Fruit fly (Drosophila melanogaster) whole organism, embryonic: ENCODE data around the gene Nrd1.

Source experiments
- BtbVII ChIP-seq: fragments of 200-800 bp; sonication (Bioruptor generic); optimal IDR thresholded peaks from 3 replicates; lab custom pipeline; 2017; ENCODE audit warnings: missing biosample characterization, mild to moderate bottlenecking, missing genetic modification characterization
- C15 ChIP-seq: fragments of 200-800 bp; sonication (Bioruptor generic); IDR thresholded peaks from 3 replicates; pipeline ENCODE4 v1.3.6; 2022; ENCODE audit warnings: missing biosample characterization, missing genetic modification characterization
- CG10321 ChIP-seq: fragments of 200-800 bp; sonication (Bioruptor generic); IDR thresholded peaks from 2 replicates; pipeline ENCODE4 v1.3.6; 2022; ENCODE audit warnings: missing biosample characterization, missing genetic modification characterization
- CG10565 ChIP-seq: fragments of 200-800 bp; sonication (Bioruptor generic); optimal IDR thresholded peaks from 3 replicates; lab custom pipeline; 2016; ENCODE audit warnings: missing biosample characterization, mild to moderate bottlenecking, missing genetic modification characterization
- CG12769 ChIP-seq: fragments of 200-800 bp; sonication (Bioruptor generic); optimal IDR thresholded peaks from 2 replicates; lab custom pipeline; 2019; ENCODE audit warnings: missing biosample characterization, mild to moderate bottlenecking, missing genetic modification characterization, moderate library complexity
- CG1529 ChIP-seq: fragments of 200-800 bp; sonication (Bioruptor generic); optimal IDR thresholded peaks from 3 replicates; lab custom pipeline; 2018; ENCODE audit warnings: missing biosample characterization, missing genetic modification characterization
- CG17802 ChIP-seq: fragments of 200-800 bp; sonication (Bioruptor generic); optimal IDR thresholded peaks from 2 replicates; lab custom pipeline; 2018; ENCODE audit warnings: missing biosample characterization, mild to moderate bottlenecking, missing genetic modification characterization, moderate library complexity
- CG17829 ChIP-seq: fragments of 200-800 bp; optimal IDR thresholded peaks from 2 replicates; lab custom pipeline; 2019; ENCODE audit warnings: missing biosample characterization, mild to moderate bottlenecking, missing genetic modification characterization, moderate library complexity
- CG2712 ChIP-seq: fragments of 200-800 bp; optimal IDR thresholded peaks from 3 replicates; lab custom pipeline; 2019; ENCODE audit warnings: missing biosample characterization, mild to moderate bottlenecking, missing genetic modification characterization, moderate library complexity
- CG30403 ChIP-seq: fragments of 200-800 bp; sonication (Bioruptor generic); optimal IDR thresholded peaks from 3 replicates; lab custom pipeline; 2016; ENCODE audit warnings: missing biosample characterization, missing genetic modification characterization
- CG32767 ChIP-seq: fragments of 200-800 bp; sonication (Bioruptor generic); IDR thresholded peaks from 2 replicates; pipeline ENCODE4 v1.3.6; 2022; ENCODE audit warnings: missing biosample characterization, missing genetic modification characterization
- CG33557 ChIP-seq: fragments of 200-800 bp; sonication (Bioruptor generic); optimal IDR thresholded peaks from 2 replicates; lab custom pipeline; 2019; ENCODE audit warnings: missing biosample characterization, mild to moderate bottlenecking, missing genetic modification characterization, moderate library complexity
- CG4617 ChIP-seq: fragments of 200-800 bp; sonication (Bioruptor generic); optimal IDR thresholded peaks from 3 replicates; lab custom pipeline; 2016; ENCODE audit warnings: missing biosample characterization, missing genetic modification characterization, borderline replicate concordance
- CG4730 ChIP-seq: fragments of 200-800 bp; sonication (Bioruptor generic); IDR thresholded peaks from 2 replicates; pipeline ENCODE4 v1.3.6; 2022; ENCODE audit warnings: missing biosample characterization, missing genetic modification characterization
- CG5180 ChIP-seq: fragments of 200-800 bp; sonication (Bioruptor generic); optimal IDR thresholded peaks from 3 replicates; lab custom pipeline; 2017; ENCODE audit warnings: missing biosample characterization, missing genetic modification characterization, mild to moderate bottlenecking, moderate library complexity, missing genetic modification reagents
- CG7928 ChIP-seq: fragments of 200-800 bp; sonication (Bioruptor generic); optimal IDR thresholded peaks from 2 replicates; lab custom pipeline; 2017; ENCODE audit warnings: missing biosample characterization, mild to moderate bottlenecking, missing genetic modification characterization
- CG7963 ChIP-seq: fragments of 200-800 bp; sonication (Bioruptor generic); IDR thresholded peaks from 3 replicates; pipeline ENCODE4 v1.3.6; 2022; ENCODE audit warnings: missing biosample characterization, missing genetic modification characterization; ENCODE audit not compliant: partially characterized antibody
- CG8290 ChIP-seq, 3 experiments: fragments of 200-800 bp; sonication (Bioruptor generic); optimal IDR thresholded peaks; 2 replicates each; lab custom pipeline; 2016 to 2019; ENCODE audit warnings: missing biosample characterization in 3 of 3, missing genetic modification characterization in 3 of 3, mild to moderate bottlenecking in 2 of 3, moderate library complexity in 1 of 3
- CG8359 ChIP-seq: fragments of 200-800 bp; sonication (Bioruptor generic); optimal IDR thresholded peaks from 2 replicates; lab custom pipeline; 2017; ENCODE audit warnings: missing biosample characterization, mild to moderate bottlenecking, missing genetic modification characterization, borderline replicate concordance
- D ChIP-seq, 2 experiments: fragments of 200-800 bp in 1 of 2; fragments of >200 bp in 1 of 2; sonication (Bioruptor generic) in 1 of 2; optimal IDR thresholded peaks; 2 replicates in 1 of 2; 3 replicates in 1 of 2; lab custom pipeline; 2017; ENCODE audit warnings: mild to moderate bottlenecking in 1 of 2, missing biosample characterization in 1 of 2, missing genetic modification characterization in 1 of 2, missing genetic modification reagents in 1 of 2
- Dbx ChIP-seq: fragments of 200-800 bp; sonication (Bioruptor generic); IDR thresholded peaks from 3 replicates; pipeline ENCODE4 v1.3.6; 2022; ENCODE audit warnings: missing biosample characterization, missing genetic modification characterization
- Fer2 ChIP-seq: fragments of 200-800 bp; sonication (Bioruptor generic); optimal IDR thresholded peaks from 2 replicates; lab custom pipeline; 2018; ENCODE audit warnings: missing biosample characterization, mild to moderate bottlenecking, missing genetic modification characterization, moderate library complexity
- Fer3 ChIP-seq: fragments of 200-800 bp; sonication (Bioruptor generic); optimal IDR thresholded peaks from 2 replicates; lab custom pipeline; 2018; ENCODE audit warnings: missing biosample characterization, mild to moderate bottlenecking, missing genetic modification characterization, moderate library complexity
- HLH3B ChIP-seq: fragments of 200-800 bp; sonication (Bioruptor generic); IDR thresholded peaks from 2 replicates; pipeline ENCODE4 v1.3.6; 2022; ENCODE audit warnings: missing biosample characterization, missing genetic modification characterization
- HLH54F ChIP-seq: fragments of 200-800 bp; sonication (Bioruptor generic); optimal IDR thresholded peaks from 3 replicates; lab custom pipeline; 2016; ENCODE audit warnings: missing biosample characterization, missing genetic modification characterization
- Lim3 ChIP-seq: fragments of 200-800 bp; sonication (Bioruptor generic); IDR thresholded peaks from 2 replicates; pipeline ENCODE4 v1.3.6; 2022; ENCODE audit warnings: missing biosample characterization, missing genetic modification characterization
- Ptx1 ChIP-seq: fragments of 200-800 bp; sonication (Bioruptor generic); IDR thresholded peaks from 2 replicates; pipeline ENCODE4 v1.3.6; 2022; ENCODE audit warnings: missing biosample characterization, missing genetic modification characterization
- Xrp1 ChIP-seq: fragments of 200-800 bp; sonication (Bioruptor generic); IDR thresholded peaks from 2 replicates; pipeline ENCODE4 v1.3.6; 2022; ENCODE audit warnings: missing biosample characterization, missing genetic modification characterization
- YL-1 ChIP-seq: fragments of 200-800 bp; sonication (Bioruptor generic); optimal IDR thresholded peaks from 3 replicates; lab custom pipeline; 2017; ENCODE audit warnings: missing biosample characterization, mild to moderate bottlenecking, missing genetic modification characterization
- bigmax ChIP-seq: fragments of 200-800 bp; sonication (Bioruptor generic); optimal IDR thresholded peaks from 2 replicates; lab custom pipeline; 2018; ENCODE audit warnings: missing biosample characterization, mild to moderate bottlenecking, missing genetic modification characterization
- cas ChIP-seq: fragments of 200-800 bp; sonication (Bioruptor generic); IDR thresholded peaks from 2 replicates; pipeline ENCODE4 v1.3.6; 2022; ENCODE audit warnings: missing biosample characterization, missing genetic modification characterization
- chm ChIP-seq: fragments of 200-800 bp; sonication (Bioruptor generic); IDR thresholded peaks from 2 replicates; pipeline ENCODE4 v1.3.6; 2022; ENCODE audit warnings: missing biosample characterization, missing genetic modification characterization
- crp ChIP-seq, 2 experiments: fragments of 200-800 bp; sonication (Bioruptor generic); optimal IDR thresholded peaks; 2 replicates in 1 of 2; 3 replicates in 1 of 2; lab custom pipeline; 2017; ENCODE audit warnings: missing biosample characterization in 2 of 2, missing genetic modification characterization in 2 of 2, mild to moderate bottlenecking in 1 of 2, moderate library complexity in 1 of 2
- dmrt11E ChIP-seq: fragments of 200-800 bp; sonication (Bioruptor generic); optimal IDR thresholded peaks from 3 replicates; lab custom pipeline; 2018; ENCODE audit warnings: missing biosample characterization, mild to moderate bottlenecking, missing genetic modification characterization, moderate library complexity
- ems ChIP-seq: fragments of 200-800 bp; sonication (Bioruptor generic); optimal IDR thresholded peaks from 3 replicates; lab custom pipeline; 2016; ENCODE audit warnings: missing biosample characterization, missing genetic modification characterization
- gem ChIP-seq: fragments of 200-800 bp; sonication (Bioruptor generic); optimal IDR thresholded peaks from 2 replicates; lab custom pipeline; 2019; ENCODE audit warnings: missing biosample characterization, mild to moderate bottlenecking, missing genetic modification characterization, moderate library complexity
- gfzf ChIP-seq: fragments of 200-800 bp; sonication (Bioruptor generic); optimal IDR thresholded peaks from 2 replicates; lab custom pipeline; 2016; ENCODE audit warnings: missing biosample characterization, mild to moderate bottlenecking, missing genetic modification characterization, moderate library complexity
- gsb-n ChIP-seq: fragments of 200-800 bp; sonication (Bioruptor generic); optimal IDR thresholded peaks from 3 replicates; lab custom pipeline; 2018; ENCODE audit warnings: missing biosample characterization, mild to moderate bottlenecking, missing genetic modification characterization
- hbn ChIP-seq: fragments of 200-800 bp; sonication (Bioruptor generic); IDR thresholded peaks from 2 replicates; pipeline ENCODE4 v1.3.6; 2022; ENCODE audit warnings: missing biosample characterization, missing genetic modification characterization; ENCODE audit not compliant: partially characterized antibody
- hth ChIP-seq: fragments of >200 bp; optimal IDR thresholded peaks from 2 replicates; lab custom pipeline; 2017; ENCODE audit warnings: inconsistent platforms
- jumu ChIP-seq: fragments of 200-800 bp; sonication (Bioruptor generic); optimal IDR thresholded peaks from 3 replicates; lab custom pipeline; 2016; ENCODE audit warnings: missing biosample characterization, missing genetic modification characterization
- kah ChIP-seq: fragments of 200-800 bp; sonication (Bioruptor generic); optimal IDR thresholded peaks from 2 replicates; lab custom pipeline; 2018; ENCODE audit warnings: missing biosample characterization, mild to moderate bottlenecking, missing genetic modification characterization
- odd ChIP-seq: fragments of 200-800 bp; sonication (Bioruptor generic); optimal IDR thresholded peaks from 2 replicates; lab custom pipeline; 2017; ENCODE audit warnings: missing biosample characterization, mild to moderate bottlenecking, missing genetic modification characterization
- scrt ChIP-seq: fragments of 200-800 bp; sonication (Bioruptor generic); optimal IDR thresholded peaks from 2 replicates; lab custom pipeline; 2018; ENCODE audit warnings: missing biosample characterization, mild to moderate bottlenecking, missing genetic modification characterization, moderate library complexity
- tap ChIP-seq: fragments of 200-800 bp; optimal IDR thresholded peaks from 3 replicates; lab custom pipeline; 2019; ENCODE audit warnings: missing biosample characterization, mild to moderate bottlenecking, missing genetic modification characterization, moderate library complexity
- tin ChIP-seq: fragments of 200-800 bp; sonication (Bioruptor generic); optimal IDR thresholded peaks from 3 replicates; lab custom pipeline; 2016; ENCODE audit warnings: missing biosample characterization, missing genetic modification characterization
- usp ChIP-seq: fragments of >200 bp; optimal IDR thresholded peaks from 2 replicates; lab custom pipeline; 2017; ENCODE audit warnings: missing biosample characterization, missing genetic modification characterization
- wdn ChIP-seq: fragments of 200-800 bp; sonication (Bioruptor generic); IDR thresholded peaks from 2 replicates; pipeline ENCODE4 v1.3.6; 2022; ENCODE audit warnings: missing biosample characterization, missing genetic modification characterization
- zen ChIP-seq: fragments of 200-800 bp; sonication (Bioruptor generic); optimal IDR thresholded peaks from 3 replicates; lab custom pipeline; 2018; ENCODE audit warnings: missing biosample characterization, mild to moderate bottlenecking, missing genetic modification characterization, moderate library complexity

Gene Nrd1

dm6 chrX:11852310-11852709, 16.4 kb downstream of the Nrd1 start, which contains the start of gene p24-1 (continued):
- TF ChIP-seq cas (GFP tag; lab: Robert Waterston, UW) (no peak), gsb-n (no peak), Dbx (peak; percentile 71; the same call in 2 of the 3 replicates), Xrp1 (GFP tag; lab: Robert Waterston, UW) (peak; percentile 35; the same call in 1 of the 2 replicates), Fer3 (tag; lab: Kevin White, UChicago) (peak; percentile 12), Lim3 (GFP tag; lab: Robert Waterston, UW) (no peak), Ptx1 (GFP tag; lab: Robert Waterston, UW) (peak; percentile 29; the same call in 1 of the 2 replicates), odd (peak; percentile 38), CG10321 (GFP tag; lab: Robert Waterston, UW) (no peak), tap (tag; lab: Kevin White, UChicago) (peak; percentile 12), ems (GFP tag; lab: Kevin White, UChicago) (peak; percentile 17), CG32767 (no peak), CG8359 (no peak), CG1529 (GFP tag; lab: Kevin White, UChicago) (no peak), CG2712 (tag; lab: Kevin White, UChicago) (peak; percentile 46), dmrt11E (tag; lab: Kevin White, UChicago) (no peak), D (optimal IDR thresholded peaks at IDR 0.05; lab: Kevin White, UChicago) (no peak), D (GFP tag; optimal IDR thresholded peaks at IDR 0.05; lab: Kevin White, UChicago) (no peak), hth (lab: Kevin White, UChicago) (no peak), gfzf (GFP tag; lab: Kevin White, UChicago) (peak; percentile 36), CG33557 (GFP tag; lab: Kevin White, UChicago) (peak; percentile 7), CG5180 (no peak), Fer2 (tag; lab: Kevin White, UChicago) (peak; percentile 13), CG17829 (peak; percentile 50), CG7963 (GFP tag; lab: Robert Waterston, UW) (peak; percentile 74), CG10565 (GFP tag; lab: Kevin White, UChicago) (no peak), usp (GFP tag; lab: Kevin White, UChicago) (no peak), CG17802 (tag; lab: Kevin White, UChicago) (peak; percentile 27), CG4617 (GFP tag; lab: Kevin White, UChicago) (peak; percentile 54), gem (tag; lab: Kevin White, UChicago) (peak; percentile 23), kah (GFP tag; lab: Kevin White, UChicago) (no peak), HLH54F (peak; percentile 62), hbn (GFP tag; lab: Robert Waterston, UW) (peak; percentile 74), wdn (GFP tag; lab: Robert Waterston, UW) (0 out of 2 replicates have a peak, but pooled peaks have one; percentile 32), scrt (GFP tag; lab: Kevin White, UChicago) (no peak), zen (no peak), YL-1 (GFP tag; lab: Kevin White, UChicago) (peak; percentile 90), jumu (GFP tag; lab: Kevin White, UChicago) (peak; percentile 65), CG7928 (GFP tag; lab: Kevin White, UChicago) (peak; percentile 11), crp (GFP tag; optimal IDR thresholded peaks at IDR 0.05; lab: Kevin White, UChicago) (peak in 1 of 2 experiments; percentile 45), bigmax (GFP tag; lab: Kevin White, UChicago) (no peak), CG12769 (tag; lab: Kevin White, UChicago) (peak; percentile 30), chm (GFP tag; lab: Robert Waterston, UW) (0 out of 2 replicates have a peak, but pooled peaks have one; percentile 44), C15 (GFP tag; lab: Robert Waterston, UW) (no peak), CG4730 (GFP tag; lab: Robert Waterston, UW) (no peak), HLH3B (GFP tag; lab: Robert Waterston, UW) (no peak), tin (GFP tag; lab: Kevin White, UChicago) (peak; percentile 49), CG30403 (peak; percentile 42), CG8290 (GFP tag; optimal IDR thresholded peaks at IDR 0.05; lab: Kevin White, UChicago) (peak; percentile 87), CG8290 (tag; optimal IDR thresholded peaks at IDR 0.05; lab: Kevin White, UChicago) (peak in 1 of 2 experiments; percentile 91), BtbVII (GFP tag; lab: Kevin White, UChicago) (no peak)
